Worm (Caenorhabditis elegans): ENCODE data around the gene C08F8.2.

DNA sequence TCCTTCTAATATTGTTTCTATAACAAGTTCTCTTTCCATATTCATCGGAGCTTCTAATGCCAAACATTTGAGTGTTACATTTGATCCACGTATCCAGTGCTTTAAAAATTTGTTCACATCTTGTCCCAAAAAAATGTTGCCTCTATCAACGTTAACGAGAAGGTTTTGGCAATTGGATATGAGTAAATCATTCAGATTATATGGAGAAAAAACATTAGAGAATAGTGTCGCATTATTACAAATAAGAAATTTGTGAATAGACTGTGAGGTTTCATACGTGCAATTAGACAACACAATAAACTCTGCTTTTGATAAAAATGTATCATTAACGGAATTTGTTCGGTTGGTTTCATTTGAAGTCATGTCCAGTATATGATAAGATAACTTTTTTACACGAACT is 9.1 kb downstream of the C08F8.2 start, which contains the start of gene mboa-4:
- TF ChIP-seq ztf-11 (tag; optimal IDR thresholded peaks at IDR 0.05) (no peak), nhr-28 (tag; optimal IDR thresholded peaks at IDR 0.05) (no peak), elt-3 (tag; optimal IDR thresholded peaks at IDR 0.05) (no peak)

Data from whole organism, mixed stage, embryonic.